Worm (Caenorhabditis elegans) whole organism, L2 larva: ENCODE data around the gene dpyd-1.

Source experiments
- C34F6.9 ChIP-seq: fragments of 150-350 bp; optimal IDR thresholded peaks from 2 replicates; lab custom pipeline; 2014; ENCODE audit warnings: missing biosample characterization, missing genetic modification characterization
- F13H6.1 ChIP-seq: sonication (generic microtip); optimal IDR thresholded peaks from 2 replicates; lab custom pipeline; 2016; ENCODE audit warnings: missing genetic modification characterization, missing compliant biosample characterization
- R02D3.7 ChIP-seq: fragments of 150-350 bp; optimal IDR thresholded peaks from 2 replicates; lab custom pipeline; 2014; ENCODE audit warnings: missing biosample characterization, missing genetic modification characterization
- Y55F3AM.14 ChIP-seq: fragments of 200-800 bp; sonication (Bioruptor generic); optimal IDR thresholded peaks from 2 replicates; lab custom pipeline; 2018; ENCODE audit warnings: mild to moderate bottlenecking, missing genetic modification characterization, missing compliant biosample characterization
- aly-2 ChIP-seq: fragments of 150-350 bp; optimal IDR thresholded peaks from 2 replicates; lab custom pipeline; 2014; ENCODE audit warnings: missing biosample characterization, missing genetic modification characterization
- blmp-1 ChIP-seq: sonication (generic microtip); optimal IDR thresholded peaks from 2 replicates; lab custom pipeline; 2017; ENCODE audit warnings: missing genetic modification characterization, mild to moderate bottlenecking, missing compliant biosample characterization, antibody characterized with exemption, moderate library complexity; ENCODE audit not compliant: insufficient read depth
- crh-2 ChIP-seq: sonication (generic microtip); optimal IDR thresholded peaks from 2 replicates; lab custom pipeline; 2017; ENCODE audit warnings: missing biosample characterization, missing genetic modification characterization
- dmd-4 ChIP-seq: sonication (generic microtip); optimal IDR thresholded peaks from 2 replicates; lab custom pipeline; 2017; ENCODE audit warnings: missing biosample characterization, missing genetic modification characterization
- egl-27 ChIP-seq: sonication (generic microtip); optimal IDR thresholded peaks from 3 replicates; lab custom pipeline; 2017; ENCODE audit warnings: missing biosample characterization, missing genetic modification reagents, missing genetic modification characterization
- elt-1 ChIP-seq: fragments of 150-350 bp; optimal IDR thresholded peaks from 2 replicates; lab custom pipeline; 2014; ENCODE audit warnings: missing biosample characterization, missing genetic modification characterization
- fos-1 ChIP-seq: fragments of 150-350 bp; optimal IDR thresholded peaks from 2 replicates; lab custom pipeline; 2014; ENCODE audit warnings: missing biosample characterization, missing genetic modification characterization
- gmeb-1 ChIP-seq: fragments of 150-350 bp; optimal IDR thresholded peaks from 2 replicates; lab custom pipeline; 2014; ENCODE audit warnings: missing biosample characterization, missing genetic modification characterization
- lin-11 ChIP-seq: fragments of 150-350 bp; sonication (generic microtip); optimal IDR thresholded peaks from 2 replicates; lab custom pipeline; 2014; ENCODE audit warnings: missing biosample characterization, missing genetic modification characterization, inconsistent platforms, mixed read lengths
- lin-13 ChIP-seq: fragments of 150-350 bp; optimal IDR thresholded peaks from 2 replicates; lab custom pipeline; 2014; ENCODE audit warnings: missing biosample characterization, missing genetic modification reagents, missing genetic modification characterization
- lin-39 ChIP-seq: fragments of 150-350 bp; optimal IDR thresholded peaks from 2 replicates; lab custom pipeline; 2014; ENCODE audit warnings: missing biosample characterization, missing genetic modification reagents, missing genetic modification characterization
- lsy-2 ChIP-seq, 2 experiments: fragments of 150-350 bp in 1 of 2; sonication (generic microtip) in 1 of 2; optimal IDR thresholded peaks; 2 replicates each; lab custom pipeline; 2014 to 2017; ENCODE audit warnings: missing biosample characterization in 2 of 2, missing genetic modification characterization in 2 of 2
- mab-5 ChIP-seq: fragments of 150-350 bp; optimal IDR thresholded peaks from 2 replicates; lab custom pipeline; 2014; ENCODE audit warnings: missing biosample characterization, missing genetic modification characterization
- mbf-1 ChIP-seq: sonication (generic microtip); optimal IDR thresholded peaks from 2 replicates; lab custom pipeline; 2017; ENCODE audit warnings: missing biosample characterization, missing genetic modification characterization
- mdl-1 ChIP-seq, 2 experiments: fragments of 150-350 bp in 1 of 2; sonication (generic microtip) in 1 of 2; optimal IDR thresholded peaks; 2 replicates each; lab custom pipeline; 2017; ENCODE audit warnings: missing biosample characterization in 2 of 2, missing genetic modification characterization in 2 of 2
- nhr-10 ChIP-seq: sonication (generic microtip); optimal IDR thresholded peaks from 2 replicates; lab custom pipeline; 2017; ENCODE audit warnings: missing biosample characterization, missing genetic modification characterization
- nhr-11 ChIP-seq: fragments of 150-350 bp; optimal IDR thresholded peaks from 2 replicates; lab custom pipeline; 2014; ENCODE audit warnings: missing biosample characterization, missing genetic modification characterization
- nhr-12 ChIP-seq: fragments of 150-350 bp; optimal IDR thresholded peaks from 2 replicates; lab custom pipeline; 2014; ENCODE audit warnings: missing biosample characterization, missing genetic modification characterization
- nhr-129 ChIP-seq: fragments of 150-350 bp; optimal IDR thresholded peaks from 2 replicates; lab custom pipeline; 2014; ENCODE audit warnings: missing biosample characterization, missing genetic modification characterization
- nhr-21 ChIP-seq: fragments of 150-350 bp; optimal IDR thresholded peaks from 2 replicates; lab custom pipeline; 2014; ENCODE audit warnings: missing biosample characterization, missing genetic modification characterization
- nhr-237 ChIP-seq: fragments of 150-350 bp; optimal IDR thresholded peaks from 2 replicates; lab custom pipeline; 2014; ENCODE audit warnings: missing biosample characterization, missing genetic modification characterization
- nhr-25 ChIP-seq: fragments of 150-350 bp; sonication (generic microtip); optimal IDR thresholded peaks from 3 replicates; lab custom pipeline; 2014; ENCODE audit warnings: missing biosample characterization, missing genetic modification characterization
- nhr-6 ChIP-seq: fragments of 150-350 bp; optimal IDR thresholded peaks from 2 replicates; lab custom pipeline; 2014; ENCODE audit warnings: missing biosample characterization, missing genetic modification characterization
- nhr-77 ChIP-seq: fragments of 150-350 bp; optimal IDR thresholded peaks from 2 replicates; lab custom pipeline; 2014; ENCODE audit warnings: missing biosample characterization, missing genetic modification characterization
- peb-1 ChIP-seq: fragments of 150-350 bp; optimal IDR thresholded peaks from 2 replicates; lab custom pipeline; 2014; ENCODE audit warnings: missing biosample characterization, missing genetic modification characterization
- sem-4 ChIP-seq: fragments of 150-350 bp; optimal IDR thresholded peaks from 2 replicates; lab custom pipeline; 2014; ENCODE audit warnings: missing biosample characterization, missing genetic modification reagents, missing genetic modification characterization
- skn-1 ChIP-seq: sonication (generic microtip); optimal IDR thresholded peaks from 2 replicates; lab custom pipeline; 2017; ENCODE audit warnings: missing biosample characterization, missing genetic modification characterization
- sma-3 ChIP-seq: sonication (generic microtip); optimal IDR thresholded peaks from 2 replicates; lab custom pipeline; 2016; ENCODE audit warnings: missing genetic modification reagents, missing genetic modification characterization, missing compliant biosample characterization
- snpc-4 ChIP-seq: fragments of 150-350 bp; optimal IDR thresholded peaks from 2 replicates; lab custom pipeline; 2014; ENCODE audit warnings: missing biosample characterization, missing genetic modification characterization
- unc-39 ChIP-seq: fragments of 150-350 bp; optimal IDR thresholded peaks from 2 replicates; lab custom pipeline; 2014; ENCODE audit warnings: missing biosample characterization, missing genetic modification characterization
- unc-55 ChIP-seq: fragments of 150-350 bp; sonication (generic microtip); optimal IDR thresholded peaks from 3 replicates; lab custom pipeline; 2014; ENCODE audit warnings: missing biosample characterization, missing genetic modification reagents, missing genetic modification characterization
- unc-62 ChIP-seq: fragments of 150-350 bp; optimal IDR thresholded peaks from 2 replicates; lab custom pipeline; 2014; ENCODE audit warnings: missing biosample characterization, missing genetic modification reagents, missing genetic modification characterization
- zag-1 ChIP-seq: fragments of 150-350 bp; optimal IDR thresholded peaks from 2 replicates; lab custom pipeline; 2014; ENCODE audit warnings: missing biosample characterization, missing genetic modification characterization
- ztf-1 ChIP-seq: fragments of 200-800 bp; sonication (Bioruptor generic); conservative IDR thresholded peaks from 2 replicates; pipeline ENCODE4 v1.3.6; 2022; ENCODE audit warnings: missing genetic modification characterization, missing compliant biosample characterization
- ztf-11 ChIP-seq: sonication (generic microtip); optimal IDR thresholded peaks from 2 replicates; lab custom pipeline; 2017; ENCODE audit warnings: missing biosample characterization, missing genetic modification characterization
- ztf-4 ChIP-seq: fragments of 150-350 bp; optimal IDR thresholded peaks from 2 replicates; lab custom pipeline; 2014; ENCODE audit warnings: missing biosample characterization, missing genetic modification characterization

Gene dpyd-1

DNA sequence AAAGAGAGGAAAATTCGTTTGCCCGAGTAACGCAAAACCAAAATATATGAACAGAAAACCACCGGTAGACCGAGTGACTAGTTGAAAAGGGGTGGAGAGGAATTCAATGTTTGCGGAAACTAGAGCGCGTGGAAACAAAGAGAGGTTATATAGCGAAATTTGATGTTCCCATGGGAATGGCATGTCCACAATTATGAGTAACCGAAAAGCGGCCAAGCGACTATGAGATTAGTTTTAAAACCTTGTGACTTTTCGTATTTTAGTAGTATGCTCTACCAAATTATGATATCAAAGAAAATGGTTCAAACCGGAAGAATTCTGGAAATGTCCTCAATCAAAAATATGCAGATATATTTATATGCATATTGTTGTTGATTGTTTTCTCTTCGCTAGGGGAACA lies 45.0 kb downstream of the dpyd-1 start:
- TF ChIP-seq nhr-129 (tag; lab: Kevin White, UChicago): peak; percentile 33
- TF ChIP-seq mdl-1 (tag; optimal IDR thresholded peaks at IDR 0.05; lab: Kevin White, UChicago): no peak
- TF ChIP-seq unc-62: no peak
- no peak for TF ChIP-seq skn-1 (tag; lab: Kevin White, UChicago)
- no peak for TF ChIP-seq ztf-1 (GFP tag; lab: Robert Waterston, UW)
- peak; percentile 26 for TF ChIP-seq lin-11 (tag; lab: Kevin White, UChicago)
- no peak for TF ChIP-seq gmeb-1 (tag; lab: Kevin White, UChicago)
- no peak for TF ChIP-seq nhr-11 (tag; lab: Kevin White, UChicago)
- no peak for TF ChIP-seq nhr-12 (tag; lab: Kevin White, UChicago)
- no peak for TF ChIP-seq ztf-11
- TF ChIP-seq ztf-4: no peak
- no peak for TF ChIP-seq crh-2 (tag; lab: Kevin White, UChicago)
- TF ChIP-seq lsy-2 (tag; optimal IDR thresholded peaks at IDR 0.05; lab: Kevin White, UChicago): peak in 1 of 2 experiments; percentile 6
- no peak for TF ChIP-seq nhr-21 (tag; lab: Kevin White, UChicago)
- TF ChIP-seq peb-1 (tag; lab: Kevin White, UChicago): no peak
- no peak for TF ChIP-seq Y55F3AM.14 (GFP tag; lab: Kevin White, UChicago)
- no peak for TF ChIP-seq mab-5
- TF ChIP-seq nhr-77 (tag; lab: Kevin White, UChicago): no peak
- TF ChIP-seq unc-39 (tag; lab: Kevin White, UChicago): no peak
- TF ChIP-seq blmp-1 (tag; lab: Kevin White, UChicago): no peak
- peak; percentile 29 for TF ChIP-seq F13H6.1 (tag; lab: Kevin White, UChicago)
- TF ChIP-seq snpc-4 (tag; lab: Kevin White, UChicago): no peak
- TF ChIP-seq sem-4: no peak
- TF ChIP-seq aly-2 (tag; lab: Kevin White, UChicago): no peak
- TF ChIP-seq nhr-25 (tag; lab: Kevin White, UChicago): no peak
- no peak for TF ChIP-seq zag-1 (tag; lab: Kevin White, UChicago)
- peak; percentile 14 for TF ChIP-seq C34F6.9
- no peak for TF ChIP-seq nhr-237 (tag; lab: Kevin White, UChicago)
- TF ChIP-seq fos-1: peak; percentile 6
- no peak for TF ChIP-seq R02D3.7 (tag; lab: Kevin White, UChicago)
- no peak for TF ChIP-seq mbf-1 (tag; lab: Kevin White, UChicago)
- TF ChIP-seq, all 48 proteins: peak for 6

DNA sequence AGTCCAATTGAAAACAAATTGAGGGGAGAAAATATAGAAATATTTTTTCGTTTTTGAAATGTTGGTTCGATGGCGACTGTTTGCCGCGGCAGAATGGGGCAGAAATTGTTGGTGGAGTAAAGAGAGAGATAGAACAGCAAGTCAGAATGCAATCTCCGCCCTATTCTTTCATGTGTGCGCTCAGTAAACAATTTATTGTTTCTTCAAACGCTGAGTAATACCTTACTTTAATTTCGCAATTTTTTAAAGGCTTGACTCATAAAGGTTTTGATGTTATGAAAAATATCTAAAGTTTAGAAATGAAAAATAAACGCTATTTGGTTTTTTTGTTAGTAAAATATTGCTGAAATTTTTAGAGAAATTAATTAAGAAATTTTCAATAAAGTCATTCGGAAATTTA lies 46.7 kb downstream of the dpyd-1 start:
- TF ChIP-seq nhr-10 (no peak), Y55F3AM.14 (GFP tag; lab: Kevin White, UChicago) (no peak), lin-11 (tag; lab: Kevin White, UChicago) (no peak), nhr-12 (tag; lab: Kevin White, UChicago) (no peak), lin-13 (GFP tag; lab: Kevin White, UChicago) (no peak), lin-39 (no peak), skn-1 (tag; lab: Kevin White, UChicago) (no peak), elt-1 (no peak), F13H6.1 (tag; lab: Kevin White, UChicago) (no peak), unc-55 (GFP tag; lab: Kevin White, UChicago) (no peak), gmeb-1 (tag; lab: Kevin White, UChicago) (no peak), egl-27 (tag; lab: Kevin White, UChicago) (no peak), lsy-2 (tag; optimal IDR thresholded peaks at IDR 0.05; lab: Kevin White, UChicago) (no peak), nhr-11 (tag; lab: Kevin White, UChicago) (no peak), nhr-6 (tag; lab: Kevin White, UChicago) (no peak), sma-3 (GFP tag; lab: Kevin White, UChicago) (no peak), blmp-1 (tag; lab: Kevin White, UChicago) (no peak), dmd-4 (no peak)

DNA sequence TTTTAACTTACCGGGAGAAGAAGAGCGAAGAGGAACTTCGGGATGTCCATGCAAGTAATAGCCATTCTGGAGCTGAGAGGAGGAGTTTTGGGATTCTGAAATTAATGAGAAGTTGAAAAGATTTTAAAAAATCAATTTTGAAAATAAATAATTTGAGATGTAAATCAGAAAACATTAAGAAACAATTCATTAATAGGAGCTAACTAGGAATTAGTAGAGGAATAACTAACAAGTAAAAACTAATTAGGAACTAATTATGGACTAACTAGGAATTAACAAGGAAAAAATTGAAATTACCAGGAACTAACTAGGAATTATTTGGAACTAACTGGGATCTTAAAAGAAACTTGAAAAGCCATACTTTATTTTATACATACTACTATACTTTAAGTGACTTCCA lies 47.3 kb downstream of the dpyd-1 start, which contains the start of gene T23F2.4:
Gene T23F2.4, minus strand, starts transcription at position 101 of the 400 bp plus-strand sequence.
- no peak for TF ChIP-seq unc-55 (GFP tag; lab: Kevin White, UChicago)
